Fruit fly (Drosophila melanogaster) whole organism, wandering third instar larva: ENCODE measurements around the gene Dhc1.

Experiments
- Abd-B ChIP-seq: fragments of >200 bp; optimal IDR thresholded peaks from 2 replicates; lab custom pipeline; 2017; ENCODE audit warnings: missing biosample characterization, missing genetic modification characterization
- CG32264 ChIP-seq: fragments of 200-800 bp; sonication (Bioruptor generic); optimal IDR thresholded peaks from 2 replicates; lab custom pipeline; 2016; ENCODE audit warnings: missing biosample characterization, missing genetic modification characterization
- CG9705 ChIP-seq: fragments of 200-800 bp; sonication (Bioruptor generic); optimal IDR thresholded peaks from 2 replicates; lab custom pipeline; 2018; ENCODE audit warnings: missing biosample characterization, mild to moderate bottlenecking, missing genetic modification characterization
- CrebA ChIP-seq: fragments of 200-800 bp; sonication (Bioruptor generic); optimal IDR thresholded peaks from 2 replicates; lab custom pipeline; 2016; ENCODE audit warnings: missing biosample characterization, mild to moderate bottlenecking, missing genetic modification characterization, borderline replicate concordance
- Dfd ChIP-seq: fragments of >200 bp; optimal IDR thresholded peaks from 2 replicates; lab custom pipeline; 2017; ENCODE audit warnings: missing biosample characterization, missing genetic modification characterization
- Dif ChIP-seq: fragments of 200-275, 200-300 bp; sonication (Bioruptor generic); optimal IDR thresholded peaks from 2 replicates; lab custom pipeline; 2018; ENCODE audit warnings: missing biosample characterization, missing genetic modification characterization; ENCODE audit not compliant: partially characterized antibody
- Hnf4 ChIP-seq: fragments of 200-800 bp; sonication (Bioruptor generic); optimal IDR thresholded peaks from 2 replicates; lab custom pipeline; 2016; ENCODE audit warnings: missing biosample characterization, mild to moderate bottlenecking, missing genetic modification characterization
- Hr78 ChIP-seq: fragments of >200 bp; optimal IDR thresholded peaks from 2 replicates; lab custom pipeline; 2017; ENCODE audit warnings: missing biosample characterization, missing genetic modification characterization
- Hr83 ChIP-seq: fragments of 200-300 bp; sonication (Bioruptor generic); optimal IDR thresholded peaks from 2 replicates; lab custom pipeline; 2016; ENCODE audit warnings: missing biosample characterization, mild to moderate bottlenecking, missing genetic modification characterization, moderate library complexity; ENCODE audit not compliant: poor library complexity, severe bottlenecking
- Jra ChIP-seq: sonication (Bioruptor generic); optimal IDR thresholded peaks from 2 replicates; lab custom pipeline; 2016; ENCODE audit warnings: missing biosample characterization, missing genetic modification characterization
- Mio ChIP-seq: sonication (Bioruptor generic); optimal IDR thresholded peaks from 2 replicates; lab custom pipeline; 2016; ENCODE audit warnings: missing biosample characterization, missing genetic modification characterization
- Myc ChIP-seq: fragments of >200 bp; optimal IDR thresholded peaks from 2 replicates; lab custom pipeline; 2017
- N ChIP-seq: fragments of >200 bp; optimal IDR thresholded peaks from 2 replicates; lab custom pipeline; 2018; ENCODE audit warnings: missing biosample characterization, missing external identifiers, missing genetic modification characterization
- OdsH ChIP-seq: fragments of 200-800 bp; sonication (Bioruptor generic); optimal IDR thresholded peaks from 2 replicates; lab custom pipeline; 2016; ENCODE audit warnings: missing biosample characterization, mild to moderate bottlenecking, missing genetic modification characterization
- Rel ChIP-seq, 2 experiments: fragments of 200-800 bp; sonication (Bioruptor generic) in 1 of 2; optimal IDR thresholded peaks; 2 replicates in 1 of 2; 3 replicates in 1 of 2; lab custom pipeline; 2016 to 2019; ENCODE audit warnings: mild to moderate bottlenecking in 2 of 2, missing biosample characterization in 2 of 2, missing genetic modification characterization in 2 of 2, moderate library complexity in 1 of 2
- Sp1 ChIP-seq: fragments of 200-800 bp; sonication (Bioruptor generic); optimal IDR thresholded peaks from 3 replicates; lab custom pipeline; 2019; ENCODE audit warnings: missing biosample characterization, mild to moderate bottlenecking, missing genetic modification characterization, moderate library complexity
- Vsx2 ChIP-seq: fragments of 200-300, 225-300 bp; sonication (Bioruptor generic); optimal IDR thresholded peaks from 2 replicates; lab custom pipeline; 2018; ENCODE audit warnings: missing biosample characterization, missing genetic modification characterization; ENCODE audit not compliant: partially characterized antibody
- br ChIP-seq: fragments of 200-800 bp; sonication (Bioruptor generic); optimal IDR thresholded peaks from 2 replicates; lab custom pipeline; 2016; ENCODE audit warnings: missing biosample characterization, missing genetic modification characterization
- brk ChIP-seq: fragments of 200-800 bp; sonication (Bioruptor generic); optimal IDR thresholded peaks from 2 replicates; lab custom pipeline; 2016; ENCODE audit warnings: missing biosample characterization, mild to moderate bottlenecking, missing genetic modification characterization
- dl ChIP-seq, 2 experiments: fragments of 175-275, 200-275 bp in 1 of 2; fragments of 200-275 bp in 1 of 2; sonication (Bioruptor generic); optimal IDR thresholded peaks; lab custom pipeline; 2018; ENCODE audit warnings: mild to moderate bottlenecking in 2 of 2, missing biosample characterization in 2 of 2, missing genetic modification characterization in 2 of 2, moderate library complexity in 2 of 2; ENCODE audit not compliant: partially characterized antibody in 2 of 2, insufficient read depth in 1 of 2
- dsf ChIP-seq: sonication (Bioruptor generic); optimal IDR thresholded peaks from 2 replicates; lab custom pipeline; 2016; ENCODE audit warnings: missing biosample characterization, missing genetic modification characterization, borderline replicate concordance
- ey ChIP-seq: fragments of 200-800 bp; sonication (Bioruptor generic); optimal IDR thresholded peaks from 2 replicates; lab custom pipeline; 2016; ENCODE audit warnings: missing biosample characterization, missing genetic modification characterization
- foxo ChIP-seq, 2 experiments: fragments of 200-800 bp; sonication (Bioruptor generic); optimal IDR thresholded peaks; 2 replicates in 1 of 2; 3 replicates in 1 of 2; lab custom pipeline; 2016 to 2017; ENCODE audit warnings: missing biosample characterization in 2 of 2, missing genetic modification characterization in 2 of 2
- fru ChIP-seq: fragments of 200-800 bp; sonication (Bioruptor generic); optimal IDR thresholded peaks from 3 replicates; lab custom pipeline; 2016; ENCODE audit warnings: missing biosample characterization, mild to moderate bottlenecking, missing genetic modification characterization
- h ChIP-seq: fragments of 200-800 bp; sonication (Bioruptor generic); optimal IDR thresholded peaks from 3 replicates; lab custom pipeline; 2016; ENCODE audit warnings: missing biosample characterization, mild to moderate bottlenecking, missing genetic modification characterization
- jim ChIP-seq: fragments of 175-275, 200-325 bp; sonication (Bioruptor generic); optimal IDR thresholded peaks from 2 replicates; lab custom pipeline; 2016; ENCODE audit warnings: missing biosample characterization, mild to moderate bottlenecking, missing genetic modification characterization
- lola ChIP-seq: fragments of >200 bp; optimal IDR thresholded peaks from 2 replicates; lab custom pipeline; 2017; ENCODE audit warnings: missing biosample characterization, missing genetic modification characterization
- pan ChIP-seq: fragments of >200 bp; optimal IDR thresholded peaks from 2 replicates; lab custom pipeline; 2017
- rgr ChIP-seq: fragments of 200-800 bp; sonication (Bioruptor generic); optimal IDR thresholded peaks from 3 replicates; lab custom pipeline; 2016; ENCODE audit warnings: missing biosample characterization, mild to moderate bottlenecking, missing genetic modification characterization
- sage ChIP-seq: fragments of 200-800 bp; sonication (Bioruptor generic); optimal IDR thresholded peaks from 2 replicates; lab custom pipeline; 2016; ENCODE audit warnings: missing biosample characterization, mild to moderate bottlenecking, missing genetic modification characterization
- sv ChIP-seq: fragments of 200-800 bp; sonication (Bioruptor generic); optimal IDR thresholded peaks from 3 replicates; lab custom pipeline; 2016; ENCODE audit warnings: missing biosample characterization, missing genetic modification characterization
- tai ChIP-seq: sonication (Bioruptor generic); optimal IDR thresholded peaks from 2 replicates; lab custom pipeline; 2016; ENCODE audit warnings: missing biosample characterization, missing genetic modification characterization
- woc ChIP-seq: sonication (Bioruptor generic); optimal IDR thresholded peaks from 2 replicates; lab custom pipeline; 2016; ENCODE audit warnings: missing biosample characterization, mild to moderate bottlenecking, missing genetic modification characterization

The Dhc1 gene

dm6 chr3R:9637882-9638281 lies 36.6 kb downstream of the Dhc1 start, which contains the start of gene Dh44:
TSS of gene Dh44 (plus strand) at chr3R:9638182.
- TF ChIP-seq br (GFP tag; lab: Kevin White, UChicago) (no peak), Myc (lab: Kevin White, UChicago) (no peak), Dfd (GFP tag; lab: Kevin White, UChicago) (no peak), rgr (GFP tag; lab: Kevin White, UChicago) (no peak), dl (GFP tag; optimal IDR thresholded peaks at IDR 0.05; lab: Kevin White, UChicago; ENCODE audit: insufficient read depth in 1 of 2, partially characterized antibody in 2 of 2) (no peak), Sp1 (GFP tag; lab: Kevin White, UChicago) (no peak), OdsH (GFP tag; lab: Kevin White, UChicago) (no peak), ey (GFP tag; lab: Kevin White, UChicago) (no peak), Jra (no peak), tai (GFP tag; lab: Kevin White, UChicago) (no peak), Rel (GFP tag; optimal IDR thresholded peaks at IDR 0.05; lab: Kevin White, UChicago) (no peak), Rel (tag; optimal IDR thresholded peaks at IDR 0.05; lab: Kevin White, UChicago) (no peak), CrebA (no peak), h (GFP tag; lab: Kevin White, UChicago) (no peak), fru (no peak), lola (GFP tag; lab: Kevin White, UChicago) (no peak), Abd-B (GFP tag; lab: Kevin White, UChicago) (no peak), sv (GFP tag; lab: Kevin White, UChicago) (no peak), woc (GFP tag; lab: Kevin White, UChicago) (no peak), sage (no peak)

- no peak for TF ChIP-seq CG32264
- no peak for TF ChIP-seq Abd-B (GFP tag; lab: Kevin White, UChicago)
- peak; percentile 48 for TF ChIP-seq rgr (GFP tag; lab: Kevin White, UChicago)
- no peak for TF ChIP-seq Rel (GFP tag; optimal IDR thresholded peaks at IDR 0.05; lab: Kevin White, UChicago)
- peak; percentile 94 for TF ChIP-seq Rel (tag; optimal IDR thresholded peaks at IDR 0.05; lab: Kevin White, UChicago)
- no peak for TF ChIP-seq h (GFP tag; lab: Kevin White, UChicago)
- no peak for TF ChIP-seq dl (GFP tag; optimal IDR thresholded peaks at IDR 0.05; lab: Kevin White, UChicago; ENCODE audit: insufficient read depth in 1 of 2, partially characterized antibody in 2 of 2)
- TF ChIP-seq, all 38 proteins: peak for 2
Observed at dm6 chr3R:9637361-9637760, 37.1 kb downstream of the Dhc1 start, which contains the start of gene Scm. TSS of gene Scm (minus strand) at chr3R:9637611.

dm6 chr3R:9632110-9632921 lies 42.1 kb downstream of the Dhc1 start:
- TF ChIP-seq Abd-B (GFP tag; lab: Kevin White, UChicago), result no peak
- TF ChIP-seq dsf (GFP tag; lab: Kevin White, UChicago), result no peak
- no peak for TF ChIP-seq lola (GFP tag; lab: Kevin White, UChicago)
- no peak for TF ChIP-seq sv (GFP tag; lab: Kevin White, UChicago)
- no peak for TF ChIP-seq CG32264
- no peak for TF ChIP-seq Sp1 (GFP tag; lab: Kevin White, UChicago)
- no peak for TF ChIP-seq Mio

- TF ChIP-seq Rel (GFP tag; optimal IDR thresholded peaks at IDR 0.05; lab: Kevin White, UChicago) (no peak), Rel (tag; optimal IDR thresholded peaks at IDR 0.05; lab: Kevin White, UChicago) (peak; percentile 48), Dif (no peak)
- TF ChIP-seq, all 38 proteins: peak for 1
Observed at dm6 chr3R:9631564-9631963, 42.9 kb downstream of the Dhc1 start, which contains the start of gene SpdS. TSS of gene SpdS (plus strand) at chr3R:9631641.

- TF ChIP-seq lola (GFP tag; lab: Kevin White, UChicago) (no peak), fru (peak; percentile 13), Dif (peak; percentile 86), brk (GFP tag; lab: Kevin White, UChicago) (peak; percentile 49), Hr78 (GFP tag; lab: Kevin White, UChicago) (no peak), ey (GFP tag; lab: Kevin White, UChicago) (peak; percentile 44), foxo (GFP tag; optimal IDR thresholded peaks at IDR 0.05; lab: Kevin White, UChicago) (peak; percentile 48 to 52), OdsH (GFP tag; lab: Kevin White, UChicago) (no peak), woc (GFP tag; lab: Kevin White, UChicago) (no peak), sv (GFP tag; lab: Kevin White, UChicago) (peak; percentile 44), CG9705 (GFP tag; lab: Kevin White, UChicago) (peak; percentile 4), N (GFP tag; lab: Kevin White, UChicago) (no peak), dsf (GFP tag; lab: Kevin White, UChicago) (no peak), sage (no peak), CrebA (no peak), dl (GFP tag; optimal IDR thresholded peaks at IDR 0.05; lab: Kevin White, UChicago; ENCODE audit: insufficient read depth in 1 of 2, partially characterized antibody in 2 of 2) (peak in 1 of 2 experiments; percentile 50), Rel (GFP tag; optimal IDR thresholded peaks at IDR 0.05; lab: Kevin White, UChicago) (peak; percentile 48), Rel (tag; optimal IDR thresholded peaks at IDR 0.05; lab: Kevin White, UChicago) (peak; percentile 52), rgr (GFP tag; lab: Kevin White, UChicago) (peak; percentile 64), Jra (peak; percentile 50), Vsx2 (no peak), Hr83 (GFP tag; lab: Kevin White, UChicago) (peak; percentile 63), Dfd (GFP tag; lab: Kevin White, UChicago) (no peak), Hnf4 (GFP tag; lab: Kevin White, UChicago) (peak; percentile 61), h (GFP tag; lab: Kevin White, UChicago) (peak; percentile 41), CG32264 (no peak), Myc (lab: Kevin White, UChicago) (no peak), Abd-B (GFP tag; lab: Kevin White, UChicago) (no peak), br (GFP tag; lab: Kevin White, UChicago) (peak; percentile 74), jim (GFP tag; lab: Kevin White, UChicago) (peak; percentile 44), pan (lab: Kevin White, UChicago) (no peak)
Observed at dm6 chr3R:9630633-9631095, 43.8 kb downstream of the Dhc1 start, which contains the start of gene Calr. TSS of gene Calr (minus strand) at chr3R:9630851.
